Worm (Caenorhabditis elegans) whole organism, late embryonic: Measurements from ENCODE around the gene fbxb-3.

Source experiments
- C08G9.2 ChIP-seq: sonication (generic microtip); optimal IDR thresholded peaks from 2 replicates; lab custom pipeline; 2016; ENCODE audit warnings: mild to moderate bottlenecking, missing genetic modification characterization, moderate library complexity, missing compliant biosample characterization
- C38D4.7 ChIP-seq: fragments of 200-800 bp; sonication (Bioruptor generic); optimal IDR thresholded peaks from 2 replicates; lab custom pipeline; 2018; ENCODE audit warnings: mild to moderate bottlenecking, missing genetic modification characterization, moderate library complexity, missing compliant biosample characterization
- T23F11.4 ChIP-seq: fragments of 200-800 bp; sonication (Bioruptor generic); optimal IDR thresholded peaks from 2 replicates; lab custom pipeline; 2018; ENCODE audit warnings: mild to moderate bottlenecking, missing genetic modification characterization, missing compliant biosample characterization
- ama-1 ChIP-seq: fragments of 150-350 bp; optimal IDR thresholded peaks from 2 replicates; lab custom pipeline; 2014
- ceh-14 ChIP-seq: sonication (generic microtip); optimal IDR thresholded peaks from 2 replicates; lab custom pipeline; 2016; ENCODE audit warnings: missing genotype, missing genetic modification characterization, missing compliant biosample characterization
- ceh-19 ChIP-seq: fragments of 200-800 bp; sonication (Bioruptor generic); optimal IDR thresholded peaks from 2 replicates; lab custom pipeline; 2018; ENCODE audit warnings: mild to moderate bottlenecking, missing genetic modification characterization, missing compliant biosample characterization
- ceh-2 ChIP-seq: sonication (generic microtip); optimal IDR thresholded peaks from 2 replicates; lab custom pipeline; 2016; ENCODE audit warnings: missing genotype, missing genetic modification characterization, missing compliant biosample characterization
- ceh-30 ChIP-seq: fragments of 150-350 bp; optimal IDR thresholded peaks from 2 replicates; lab custom pipeline; 2014; ENCODE audit warnings: missing biosample characterization, missing genetic modification characterization
- ceh-31 ChIP-seq: sonication (generic microtip); optimal IDR thresholded peaks from 2 replicates; lab custom pipeline; 2016; ENCODE audit warnings: missing genetic modification characterization, missing compliant biosample characterization
- ceh-34 ChIP-seq: sonication (generic microtip); optimal IDR thresholded peaks from 2 replicates; lab custom pipeline; 2016; ENCODE audit warnings: mild to moderate bottlenecking, missing genetic modification characterization, missing compliant biosample characterization
- ceh-48 ChIP-seq: sonication (generic microtip); optimal IDR thresholded peaks from 2 replicates; lab custom pipeline; 2016; ENCODE audit warnings: missing genetic modification characterization, inconsistent platforms, missing compliant biosample characterization
- ceh-9 ChIP-seq: sonication (generic microtip); optimal IDR thresholded peaks from 2 replicates; lab custom pipeline; 2016; ENCODE audit warnings: mild to moderate bottlenecking, missing genetic modification characterization, inconsistent platforms, missing compliant biosample characterization
- dve-1 ChIP-seq: sonication (generic microtip); optimal IDR thresholded peaks from 2 replicates; lab custom pipeline; 2017; ENCODE audit warnings: antibody characterized with exemption, mild to moderate bottlenecking, missing genetic modification characterization, missing compliant biosample characterization
- elt-4 ChIP-seq: sonication (generic microtip); optimal IDR thresholded peaks from 2 replicates; lab custom pipeline; 2016; ENCODE audit warnings: missing genetic modification characterization, missing compliant biosample characterization
- ets-4 ChIP-seq: sonication (generic microtip); optimal IDR thresholded peaks from 2 replicates; lab custom pipeline; 2016; ENCODE audit warnings: missing genetic modification characterization, missing compliant biosample characterization
- fax-1 ChIP-seq: sonication (generic microtip); optimal IDR thresholded peaks from 2 replicates; lab custom pipeline; 2016; ENCODE audit warnings: missing genotype, missing genetic modification characterization, missing compliant biosample characterization
- fkh-10 ChIP-seq: fragments of 150-350 bp; optimal IDR thresholded peaks from 2 replicates; lab custom pipeline; 2014; ENCODE audit warnings: missing biosample characterization, missing genetic modification reagents, missing genetic modification characterization
- gmeb-2 ChIP-seq: sonication (generic microtip); optimal IDR thresholded peaks from 2 replicates; lab custom pipeline; 2016; ENCODE audit warnings: missing genetic modification characterization, inconsistent platforms, missing compliant biosample characterization
- hlh-15 ChIP-seq: sonication (generic microtip); optimal IDR thresholded peaks from 2 replicates; lab custom pipeline; 2016; ENCODE audit warnings: missing genetic modification characterization, missing compliant biosample characterization
- hlh-30 ChIP-seq: sonication (generic microtip); optimal IDR thresholded peaks from 2 replicates; lab custom pipeline; 2017; ENCODE audit warnings: antibody characterized with exemption, missing genetic modification characterization, missing compliant biosample characterization; ENCODE audit not compliant: insufficient read depth
- hlh-6 ChIP-seq: sonication (generic microtip); optimal IDR thresholded peaks from 2 replicates; lab custom pipeline; 2016; ENCODE audit warnings: missing genotype, missing genetic modification characterization, missing compliant biosample characterization
- mec-3 ChIP-seq: sonication (generic microtip); optimal IDR thresholded peaks from 2 replicates; lab custom pipeline; 2016; ENCODE audit warnings: borderline replicate concordance, missing genetic modification characterization, missing compliant biosample characterization
- nfya-1 ChIP-seq: sonication (generic microtip); optimal IDR thresholded peaks from 2 replicates; lab custom pipeline; 2017; ENCODE audit warnings: missing genetic modification characterization, mild to moderate bottlenecking, missing compliant biosample characterization, antibody characterized with exemption, moderate library complexity
- nhr-232 ChIP-seq: sonication (generic microtip); optimal IDR thresholded peaks from 2 replicates; lab custom pipeline; 2016; ENCODE audit warnings: missing genetic modification characterization, missing compliant biosample characterization
- npax-4 ChIP-seq: sonication (generic microtip); optimal IDR thresholded peaks from 2 replicates; lab custom pipeline; 2016; ENCODE audit warnings: missing genetic modification characterization, missing compliant biosample characterization
- odd-2 ChIP-seq: sonication (generic microtip); optimal IDR thresholded peaks from 2 replicates; lab custom pipeline; 2017; ENCODE audit warnings: antibody characterized with exemption, mild to moderate bottlenecking, missing genetic modification characterization, missing compliant biosample characterization
- pax-1 ChIP-seq: fragments of 150-350 bp; optimal IDR thresholded peaks from 2 replicates; lab custom pipeline; 2014; ENCODE audit warnings: missing biosample characterization, missing genetic modification characterization
- pha-4 ChIP-seq: fragments of 150-350 bp; optimal IDR thresholded peaks from 2 replicates; lab custom pipeline; 2018; ENCODE audit warnings: missing biosample characterization, missing genetic modification reagents, missing genetic modification characterization
- pqm-1 ChIP-seq: sonication (generic microtip); optimal IDR thresholded peaks from 2 replicates; lab custom pipeline; 2016; ENCODE audit warnings: missing genetic modification characterization, missing compliant biosample characterization
- pros-1 ChIP-seq: fragments of 150-350 bp; optimal IDR thresholded peaks from 2 replicates; lab custom pipeline; 2014; ENCODE audit warnings: missing biosample characterization, missing genetic modification reagents, missing genetic modification characterization
- ref-2 ChIP-seq: sonication (generic microtip); optimal IDR thresholded peaks from 2 replicates; lab custom pipeline; 2016; ENCODE audit warnings: missing genetic modification characterization, missing compliant biosample characterization
- rnt-1 ChIP-seq: sonication (generic microtip); optimal IDR thresholded peaks from 2 replicates; lab custom pipeline; 2016; ENCODE audit warnings: missing genetic modification characterization, missing compliant biosample characterization
- sox-2 ChIP-seq: fragments of 200-800 bp; sonication (Bioruptor generic); IDR thresholded peaks from 2 replicates; pipeline ENCODE4 v1.3.6; 2022; ENCODE audit warnings: missing genetic modification reagents, missing genetic modification characterization, missing compliant biosample characterization
- tbx-2 ChIP-seq: sonication (generic microtip); optimal IDR thresholded peaks from 2 replicates; lab custom pipeline; 2016; ENCODE audit warnings: missing genetic modification characterization, missing compliant biosample characterization
- ttx-3 ChIP-seq: sonication (generic microtip); optimal IDR thresholded peaks from 2 replicates; lab custom pipeline; 2016; ENCODE audit warnings: missing genetic modification reagents, missing genetic modification characterization, missing compliant biosample characterization
- unc-42 ChIP-seq: sonication (generic microtip); optimal IDR thresholded peaks from 2 replicates; lab custom pipeline; 2016; ENCODE audit warnings: missing genotype, missing genetic modification characterization, missing compliant biosample characterization
- unc-55 ChIP-seq: sonication (generic microtip); optimal IDR thresholded peaks from 2 replicates; lab custom pipeline; 2017; ENCODE audit warnings: missing biosample characterization, missing genetic modification reagents, missing genetic modification characterization

The fbxb-3 gene

DNA sequence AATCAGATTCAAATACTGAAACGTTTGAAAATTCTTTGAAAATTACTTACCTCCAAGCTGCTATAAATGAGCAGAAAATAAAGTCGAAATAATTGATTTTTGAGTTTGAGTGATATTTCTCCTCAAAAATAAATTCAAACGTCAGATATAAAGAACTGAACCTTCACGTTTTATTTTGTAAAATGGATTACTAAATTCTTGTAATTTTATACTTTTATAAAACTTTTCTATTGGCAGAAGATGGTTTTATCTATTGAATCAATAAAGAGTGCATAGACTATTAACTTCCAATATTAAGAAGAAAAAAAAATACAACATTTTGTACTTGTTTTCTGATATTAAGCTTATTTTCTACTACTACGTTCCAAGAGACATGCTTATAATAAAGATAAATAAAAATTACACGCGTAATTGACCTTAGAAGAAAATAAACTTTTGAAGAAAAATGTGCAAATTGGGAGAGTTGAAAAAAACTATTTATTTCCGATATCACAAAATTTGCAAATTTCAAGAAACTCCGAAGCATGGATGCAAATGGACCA, 9.1 kb downstream of the fbxb-3 start, which contains the start of the genes F38H4.6 and F38H4.4:
F38H4.6 (minus strand) TSS at position 101 of the 542 bp plus-strand sequence.
F38H4.4 (plus strand) TSS at position 492 of the 542 bp plus-strand sequence.
- no peak for TF ChIP-seq ceh-48 (tag; lab: Kevin White, UChicago)
- no peak for TF ChIP-seq elt-4
- no peak for TF ChIP-seq hlh-30 (tag; lab: Kevin White, UChicago)

DNA sequence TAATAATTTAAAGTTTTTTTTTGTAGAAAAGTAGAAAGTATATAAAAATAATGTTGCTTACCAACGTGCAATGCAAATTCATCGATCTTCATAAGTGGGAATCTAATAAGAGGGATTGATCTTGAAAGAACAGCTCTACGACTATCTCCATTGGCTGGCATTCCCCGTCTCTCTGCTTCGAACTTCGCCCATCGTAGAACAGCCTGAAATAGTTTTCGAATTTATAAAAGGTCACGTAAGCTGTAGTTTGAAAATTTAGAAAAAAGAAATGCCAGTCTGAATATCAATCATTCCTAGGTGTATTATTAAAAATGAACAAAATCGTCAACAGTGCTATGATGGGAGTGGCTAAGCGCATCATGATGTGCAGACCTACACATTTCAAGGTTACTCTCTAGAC, 13.1 kb downstream of the fbxb-3 start, which contains the start of gene F38H4.5:
F38H4.5 (plus strand) TSS at position 301 of the 400 bp plus-strand sequence.
- TF ChIP-seq ttx-3 (tag; lab: Kevin White, UChicago) = no peak
- no peak for TF ChIP-seq elt-4
- no peak for TF ChIP-seq pax-1 (tag; lab: Kevin White, UChicago)
- no peak for TF ChIP-seq fkh-10 (GFP tag; lab: Kevin White, UChicago)
- no peak for TF ChIP-seq ref-2 (tag; lab: Kevin White, UChicago)
- TF ChIP-seq C38D4.7 = no peak
- TF ChIP-seq mec-3 (tag; lab: Kevin White, UChicago) = no peak
- no peak for TF ChIP-seq sox-2 (GFP tag; lab: Robert Waterston, UW)
- TF ChIP-seq ets-4 (tag; lab: Kevin White, UChicago) = no peak
- TF ChIP-seq odd-2 (tag; lab: Kevin White, UChicago) = no peak
- TF ChIP-seq pros-1 = no peak

DNA sequence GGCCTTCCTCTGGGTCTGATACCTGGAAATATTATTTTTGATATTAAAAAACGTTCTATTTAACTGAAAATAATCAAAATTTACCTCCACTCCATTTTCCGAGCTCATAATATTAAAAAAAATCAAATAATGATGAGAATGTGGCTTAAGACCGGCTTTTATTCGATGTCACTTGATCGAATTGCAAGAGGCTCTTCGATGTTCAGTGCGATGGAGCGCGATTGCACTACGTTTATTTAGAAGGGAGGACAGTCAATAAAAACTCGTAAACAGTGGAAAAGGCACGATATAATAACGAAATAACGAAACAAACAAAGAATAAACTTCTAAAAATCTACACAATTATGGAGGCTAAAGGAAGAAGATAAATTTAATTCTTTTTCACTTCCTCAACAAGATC, 16.0 kb downstream of the fbxb-3 start, which contains the start of gene tag-30:
tag-30 (minus strand) TSS at position 383 of the 400 bp plus-strand sequence.
- peak; percentile 22 for TF ChIP-seq nfya-1 (tag; lab: Kevin White, UChicago)
- peak; percentile 54 for TF ChIP-seq ceh-34 (tag; lab: Kevin White, UChicago)
- TF ChIP-seq sox-2 (GFP tag; lab: Robert Waterston, UW) = no peak
- peak; percentile 62 for TF ChIP-seq ceh-31 (tag; lab: Kevin White, UChicago)
- no peak for TF ChIP-seq pros-1
- TF ChIP-seq hlh-30 (tag; lab: Kevin White, UChicago) = peak; percentile 66
- no peak for TF ChIP-seq pha-4 (tag; lab: Kevin White, UChicago)
- no peak for TF ChIP-seq rnt-1 (tag; lab: Kevin White, UChicago)
- TF ChIP-seq C38D4.7 = no peak
- TF ChIP-seq ceh-30 (tag; lab: Kevin White, UChicago) = no peak
- no peak for TF ChIP-seq ceh-2 (tag; lab: Kevin White, UChicago)
- TF ChIP-seq C08G9.2 (tag; lab: Kevin White, UChicago) = no peak
- TF ChIP-seq gmeb-2 (tag; lab: Kevin White, UChicago) = no peak
- TF ChIP-seq tbx-2 (tag; lab: Kevin White, UChicago) = peak; percentile 41
- no peak for TF ChIP-seq odd-2 (tag; lab: Kevin White, UChicago)
- no peak for TF ChIP-seq ama-1 (lab: Kevin White, UChicago)
- TF ChIP-seq fax-1 (tag; lab: Kevin White, UChicago) = no peak
- TF ChIP-seq unc-42 = peak; percentile 59
- no peak for TF ChIP-seq nhr-232 (tag; lab: Kevin White, UChicago)
- TF ChIP-seq T23F11.4 (GFP tag; lab: Kevin White, UChicago) = no peak

ce11 chrIV:11855424-11855823, 16.7 kb downstream of the fbxb-3 start:
- TF ChIP-seq ceh-9 (tag; lab: Kevin White, UChicago) (no peak), hlh-15 (tag; lab: Kevin White, UChicago) (no peak), dve-1 (tag; lab: Kevin White, UChicago) (no peak), pqm-1 (tag; lab: Kevin White, UChicago) (no peak), ceh-2 (tag; lab: Kevin White, UChicago) (no peak), pros-1 (no peak), hlh-30 (tag; lab: Kevin White, UChicago) (no peak), fkh-10 (GFP tag; lab: Kevin White, UChicago) (no peak), fax-1 (tag; lab: Kevin White, UChicago) (no peak), C38D4.7 (no peak), ceh-19 (GFP tag; lab: Kevin White, UChicago) (no peak), ceh-14 (tag; lab: Kevin White, UChicago) (no peak), ceh-30 (tag; lab: Kevin White, UChicago) (no peak), hlh-6 (no peak), unc-55 (GFP tag; lab: Kevin White, UChicago) (no peak), npax-4 (no peak), sox-2 (GFP tag; lab: Robert Waterston, UW) (no peak), ref-2 (tag; lab: Kevin White, UChicago) (no peak)
